Worm (Caenorhabditis elegans): ENCODE measurements around the gene C07H6.9.
"Not testable (repeated sequence)": the region's sequence is repeated elsewhere in the genome, so short reads cannot be mapped to it uniquely, and the experiment has no call there.

DNA sequence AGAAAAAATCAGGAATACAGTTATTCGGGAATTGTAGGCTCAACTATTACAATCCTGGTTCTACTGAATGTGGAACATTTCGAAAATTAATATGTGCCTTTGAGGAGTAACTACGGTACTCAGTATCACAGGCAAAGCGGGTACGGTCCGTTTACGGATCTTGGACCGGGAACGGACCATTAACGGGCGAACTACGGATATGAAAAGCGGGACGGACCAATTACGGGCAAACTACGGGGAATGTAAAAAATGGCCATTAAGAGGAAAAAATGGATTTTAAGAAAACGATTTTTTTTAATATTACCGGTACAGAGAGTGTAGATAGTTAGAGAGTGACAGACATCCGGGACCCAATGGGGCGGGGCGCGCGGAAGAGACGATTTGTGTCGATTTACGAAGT lies 30.3 kb downstream of the C07H6.9 start, which contains the start of gene H14A12.5:
- not testable (repeated sequence) for TF ChIP-seq gmeb-2 (tag; optimal IDR thresholded peaks at IDR 0.05); ceh-9 (tag; optimal IDR thresholded peaks at IDR 0.05); fkh-10 (GFP tag; optimal IDR thresholded peaks at IDR 0.05)

All from whole organism, late embryonic.